Fruit fly (Drosophila melanogaster) S2 (cell line): ENCODE results near the gene asl.

Source experiments
- CG8478 ChIP-seq: fragments of >200 bp; optimal IDR thresholded peaks from 2 replicates; lab custom pipeline; 2018
- CTCF ChIP-seq, 2 experiments: fragments of >200 bp; optimal IDR thresholded peaks; 2 replicates each; lab custom pipeline; 2018

DNA sequence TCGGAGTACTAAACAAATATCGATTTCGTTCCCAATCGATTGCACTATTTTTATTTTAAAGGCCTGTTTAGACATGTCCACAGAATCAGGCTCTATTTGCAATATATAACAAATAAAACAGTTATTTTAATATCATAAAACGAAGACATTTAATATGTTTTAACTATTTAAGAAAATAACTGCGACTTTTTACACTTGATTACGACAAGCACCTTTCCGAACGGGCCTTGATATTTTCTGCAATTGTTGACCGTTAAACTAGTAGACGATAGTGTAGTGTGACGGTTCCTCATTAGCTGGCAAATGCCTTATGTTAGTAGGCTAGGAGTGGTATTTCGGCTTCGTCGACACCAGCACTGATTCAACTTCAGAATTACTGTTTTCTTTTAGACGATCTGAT lies 37.8 kb downstream of the asl start, which contains the start of the genes CG2931 and Rheb:
- TF ChIP-seq CG8478 (lab: Kevin White, UChicago) (no peak), CTCF (optimal IDR thresholded peaks at IDR 0.05; lab: Kevin White, UChicago) (no peak)
